Fruit fly (Drosophila melanogaster) whole organism, pupa: ENCODE data around the gene CG4911.

Source experiments
- CG10348 ChIP-seq: fragments of 200-800 bp; sonication (Bioruptor generic); IDR thresholded peaks from 2 replicates; pipeline ENCODE4 v1.3.6; 2022; ENCODE audit warnings: missing biosample characterization, missing genetic modification characterization
- CG12605 ChIP-seq: fragments of 200-800 bp; sonication (Bioruptor generic); IDR thresholded peaks from 2 replicates; pipeline ENCODE4 v1.3.6; 2022; ENCODE audit warnings: missing biosample characterization, missing genetic modification characterization
- CG13204 ChIP-seq: fragments of 200-800 bp; sonication (Bioruptor generic); optimal IDR thresholded peaks from 2 replicates; lab custom pipeline; 2018; ENCODE audit warnings: missing biosample characterization, mild to moderate bottlenecking, missing genetic modification characterization, moderate library complexity
- CG14655 ChIP-seq: fragments of 200-800 bp; sonication (Bioruptor generic); optimal IDR thresholded peaks from 3 replicates; lab custom pipeline; 2017; ENCODE audit warnings: mild to moderate bottlenecking, missing biosample characterization, missing genetic modification reagents, missing genetic modification characterization
- CG15710 ChIP-seq: fragments of 200-800 bp; sonication (Bioruptor generic); optimal IDR thresholded peaks from 2 replicates; lab custom pipeline; 2018; ENCODE audit warnings: missing biosample characterization, mild to moderate bottlenecking, missing genetic modification characterization, moderate library complexity
- CG17806 ChIP-seq: fragments of 200-800 bp; sonication (Bioruptor generic); optimal IDR thresholded peaks from 2 replicates; lab custom pipeline; 2018; ENCODE audit warnings: missing biosample characterization, mild to moderate bottlenecking, missing genetic modification characterization, moderate library complexity
- CG32121 ChIP-seq: fragments of 200-800 bp; sonication (Bioruptor generic); IDR thresholded peaks from 2 replicates; pipeline ENCODE4 v1.3.6; 2022; ENCODE audit warnings: missing biosample characterization, missing genetic modification characterization
- CG34367 ChIP-seq: fragments of 200-800 bp; sonication (Bioruptor generic); optimal IDR thresholded peaks from 2 replicates; lab custom pipeline; 2018; ENCODE audit warnings: missing biosample characterization, mild to moderate bottlenecking, missing genetic modification characterization
- CG4496 ChIP-seq: fragments of 200-800 bp; sonication (Bioruptor generic); IDR thresholded peaks from 3 replicates; pipeline ENCODE4 v1.3.6; 2022; ENCODE audit warnings: missing biosample characterization, missing genetic modification characterization
- CG8159 ChIP-seq: fragments of 200-800 bp; sonication (Bioruptor generic); optimal IDR thresholded peaks from 3 replicates; lab custom pipeline; 2018; ENCODE audit warnings: missing biosample characterization, mild to moderate bottlenecking, missing genetic modification characterization, moderate library complexity
- CG8301 ChIP-seq: fragments of 200-800 bp; sonication (Bioruptor generic); optimal IDR thresholded peaks from 2 replicates; lab custom pipeline; 2018; ENCODE audit warnings: missing biosample characterization, mild to moderate bottlenecking, missing genetic modification characterization
- CG9948 ChIP-seq: fragments of 200-800 bp; sonication (Bioruptor generic); optimal IDR thresholded peaks from 2 replicates; lab custom pipeline; 2018; ENCODE audit warnings: missing biosample characterization, mild to moderate bottlenecking, missing genetic modification characterization, moderate library complexity
- D1 ChIP-seq: fragments of 200-800 bp; sonication (Bioruptor generic); optimal IDR thresholded peaks from 2 replicates; lab custom pipeline; 2018; ENCODE audit warnings: missing biosample characterization, mild to moderate bottlenecking, missing genetic modification characterization, moderate library complexity
- EcR ChIP-seq: fragments of 200-800 bp; sonication (Bioruptor generic); optimal IDR thresholded peaks from 3 replicates; lab custom pipeline; 2019; ENCODE audit warnings: missing biosample characterization, missing genetic modification characterization, mild to moderate bottlenecking, moderate library complexity, missing genetic modification reagents
- Ets98B ChIP-seq: fragments of 200-800 bp; sonication (Bioruptor generic); IDR thresholded peaks from 2 replicates; pipeline ENCODE4 v1.3.6; 2022; ENCODE audit warnings: missing biosample characterization, missing genetic modification characterization
- Pif1A ChIP-seq: fragments of 200-800 bp; sonication (Bioruptor generic); optimal IDR thresholded peaks from 3 replicates; lab custom pipeline; 2016; ENCODE audit warnings: missing biosample characterization, missing genetic modification characterization
- Pif1B ChIP-seq: fragments of 200-800 bp; sonication (Bioruptor generic); optimal IDR thresholded peaks from 3 replicates; lab custom pipeline; 2016; ENCODE audit warnings: missing biosample characterization, missing genetic modification characterization
- Snoo ChIP-seq: fragments of 200-800 bp; sonication (Bioruptor generic); optimal IDR thresholded peaks from 3 replicates; lab custom pipeline; 2017; ENCODE audit warnings: missing biosample characterization, mild to moderate bottlenecking, missing genetic modification characterization, inconsistent platforms
- fd96Ca ChIP-seq: fragments of 200-800 bp; sonication (Bioruptor generic); IDR thresholded peaks from 3 replicates; pipeline ENCODE4 v1.3.6; 2022; ENCODE audit warnings: missing biosample characterization, missing genetic modification characterization
- gl ChIP-seq: fragments of 200-800 bp; sonication (Bioruptor generic); optimal IDR thresholded peaks from 2 replicates; lab custom pipeline; 2018; ENCODE audit warnings: missing biosample characterization, mild to moderate bottlenecking, missing genetic modification characterization
- rn ChIP-seq: fragments of 200-800 bp; sonication (Bioruptor generic); IDR thresholded peaks from 2 replicates; pipeline ENCODE4 v1.3.6; 2022; ENCODE audit warnings: missing biosample characterization, missing genetic modification characterization

CG4911 gene

dm6 chr3L:9066509-9067021, 6.0 kb downstream of the CG4911 start:
- TF ChIP-seq CG32121 (GFP tag; lab: Robert Waterston, UW) (no peak), Snoo (tag; lab: Kevin White, UChicago) (no peak), EcR (GFP tag; lab: Kevin White, UChicago) (peak; percentile 10), CG8301 (tag; lab: Kevin White, UChicago) (no peak), fd96Ca (GFP tag; lab: Robert Waterston, UW) (0 out of 3 replicates have a peak, but pooled peaks have one; percentile 12), Pif1B (no peak)

DNA sequence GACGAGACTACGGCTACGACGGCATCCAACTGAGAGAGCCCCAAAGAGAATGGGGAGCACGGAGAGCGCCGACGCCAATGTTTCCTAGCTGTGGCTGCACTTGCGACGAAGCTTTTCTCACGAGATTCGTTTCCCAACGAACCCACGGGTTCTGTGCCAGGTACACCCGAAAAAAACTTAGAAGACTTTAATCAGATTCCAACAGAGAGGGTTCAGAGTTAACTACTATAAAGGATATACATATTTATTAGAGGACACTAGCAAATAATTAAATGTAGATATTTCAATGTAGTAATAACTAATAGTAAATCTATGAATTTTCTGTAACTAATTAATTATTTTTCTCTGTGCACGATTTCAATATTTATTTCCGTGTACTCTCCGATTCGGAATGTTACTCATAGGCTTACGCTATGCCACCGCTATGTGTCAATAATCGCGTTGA, 6.5 kb downstream of the CG4911 start, which contains the start of gene Argk1:
Gene Argk1 (minus strand): TSS at position 31 of the 445 bp plus-strand sequence.
- TF ChIP-seq rn (GFP tag; lab: Robert Waterston, UW) (peak; percentile 36; the same call in 1 of the 2 replicates), Pif1B (peak; percentile 22), CG14655 (GFP tag; lab: Kevin White, UChicago) (peak; percentile 23), CG34367 (tag; lab: Kevin White, UChicago) (peak; percentile 18), Snoo (tag; lab: Kevin White, UChicago) (no peak), CG9948 (no peak), CG13204 (no peak), D1 (tag; lab: Kevin White, UChicago) (no peak), CG15710 (tag; lab: Kevin White, UChicago) (peak; percentile 37), CG32121 (GFP tag; lab: Robert Waterston, UW) (peak; percentile 90), Ets98B (peak; percentile 74), CG17806 (tag; lab: Kevin White, UChicago) (no peak), CG4496 (GFP tag; lab: Robert Waterston, UW) (peak; percentile 83), CG8301 (tag; lab: Kevin White, UChicago) (peak; percentile 27), CG12605 (GFP tag; lab: Robert Waterston, UW) (peak; percentile 68), EcR (GFP tag; lab: Kevin White, UChicago) (no peak), CG8159 (no peak), gl (tag; lab: Kevin White, UChicago) (no peak), Pif1A (GFP tag; lab: Kevin White, UChicago) (peak; percentile 12), fd96Ca (GFP tag; lab: Robert Waterston, UW) (peak; percentile 64; the same call in 2 of the 3 replicates), CG10348 (GFP tag; lab: Robert Waterston, UW) (no peak)

DNA sequence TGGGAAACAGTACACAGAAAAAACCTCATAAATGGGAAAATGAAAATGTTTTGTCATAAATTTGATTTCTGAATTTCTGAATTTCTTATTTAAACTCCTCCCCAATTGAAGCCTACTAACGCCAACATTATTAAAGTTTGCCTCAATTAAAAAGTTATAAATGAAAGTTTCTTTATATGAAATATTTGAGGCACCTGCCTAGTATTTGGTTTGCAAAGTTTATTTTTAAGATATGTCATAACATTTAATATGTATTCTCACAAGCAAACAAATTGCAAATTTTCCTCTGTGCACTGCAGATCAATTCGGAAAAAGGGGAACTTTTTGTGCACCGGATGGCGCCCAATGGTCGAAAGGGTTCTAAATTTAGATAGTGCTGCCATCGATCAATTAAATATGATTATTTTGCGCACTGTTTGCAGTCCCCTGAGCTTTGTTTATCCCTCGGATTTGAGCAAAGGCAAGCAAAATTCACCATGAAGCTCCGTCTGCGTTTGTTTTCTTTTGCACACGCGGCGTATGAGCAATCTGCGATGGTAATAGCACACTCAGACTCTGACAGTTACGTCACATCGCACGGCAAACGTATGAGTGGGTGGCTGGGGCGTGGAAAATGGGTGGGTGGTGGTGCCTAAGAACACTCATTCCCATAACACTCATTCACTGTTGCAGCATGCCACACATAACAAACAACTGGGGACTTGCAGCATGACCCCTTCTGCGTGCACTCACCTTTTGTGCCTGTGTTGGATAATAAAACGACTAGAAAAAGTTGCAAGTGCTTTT, 7.4 kb downstream of the CG4911 start:
- TF ChIP-seq EcR (GFP tag; lab: Kevin White, UChicago) (peak; percentile 29), CG32121 (GFP tag; lab: Robert Waterston, UW) (peak; percentile 73), CG13204 (no peak), CG14655 (GFP tag; lab: Kevin White, UChicago) (peak; percentile 76), CG12605 (GFP tag; lab: Robert Waterston, UW) (0 out of 2 replicates have a peak, but pooled peaks have one; percentile 15), CG15710 (tag; lab: Kevin White, UChicago) (peak; percentile 32), gl (tag; lab: Kevin White, UChicago) (no peak), Ets98B (peak; percentile 65), CG9948 (peak; percentile 46), fd96Ca (GFP tag; lab: Robert Waterston, UW) (0 out of 3 replicates have a peak, but pooled peaks have one; percentile 1), CG10348 (GFP tag; lab: Robert Waterston, UW) (no peak), CG4496 (GFP tag; lab: Robert Waterston, UW) (peak; percentile 59; the same call in 2 of the 3 replicates), rn (GFP tag; lab: Robert Waterston, UW) (peak; percentile 54), Pif1B (no peak), CG34367 (tag; lab: Kevin White, UChicago) (peak; percentile 5), CG8159 (peak; percentile 42), CG8301 (tag; lab: Kevin White, UChicago) (peak; percentile 71), Pif1A (GFP tag; lab: Kevin White, UChicago) (peak; percentile 52), CG17806 (tag; lab: Kevin White, UChicago) (peak; percentile 17), Snoo (tag; lab: Kevin White, UChicago) (no peak), D1 (tag; lab: Kevin White, UChicago) (no peak)

DNA sequence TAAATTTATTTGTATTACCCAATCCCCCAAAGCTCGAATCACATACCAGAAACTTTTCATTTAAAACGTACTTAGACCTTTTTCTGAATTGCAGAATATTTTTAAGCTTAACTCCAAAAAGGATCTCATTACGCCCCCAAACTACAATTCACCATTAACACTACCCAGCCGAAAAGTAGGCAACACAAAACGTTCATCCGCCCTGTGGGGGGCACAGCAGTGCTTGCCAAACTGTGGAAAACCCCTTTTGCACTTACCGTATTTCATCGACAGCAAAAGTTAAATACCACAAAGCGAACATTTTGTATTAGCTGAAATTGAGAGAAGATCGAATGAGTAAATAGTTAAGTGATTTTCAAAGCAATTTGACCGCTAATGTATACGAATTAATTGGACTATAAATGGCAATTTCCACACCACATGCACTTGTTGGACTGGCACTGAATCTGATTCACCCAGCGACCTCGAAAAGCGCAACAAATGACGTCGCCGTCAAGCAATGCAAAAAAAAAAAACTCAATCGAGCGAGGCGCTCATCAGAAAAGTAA, 8.2 kb downstream of the CG4911 start:
- peak; percentile 9; the same call in 1 of the 2 replicates for TF ChIP-seq Ets98B
- TF ChIP-seq CG15710 (tag; lab: Kevin White, UChicago), result no peak

- TF ChIP-seq Ets98B (no peak), Pif1A (GFP tag; lab: Kevin White, UChicago) (no peak), CG10348 (GFP tag; lab: Robert Waterston, UW) (no peak), CG13204 (no peak), Snoo (tag; lab: Kevin White, UChicago) (no peak), CG14655 (GFP tag; lab: Kevin White, UChicago) (no peak), CG4496 (GFP tag; lab: Robert Waterston, UW) (no peak), Pif1B (no peak), CG8159 (no peak), rn (GFP tag; lab: Robert Waterston, UW) (no peak), CG8301 (tag; lab: Kevin White, UChicago) (no peak), CG9948 (no peak), CG34367 (tag; lab: Kevin White, UChicago) (no peak)
- TF ChIP-seq, all 21 proteins: peak for 0
These were observed 8.9 kb downstream of the CG4911 start for dm6 chr3L:9063607-9064006.
